Fruit fly (Drosophila melanogaster): ENCODE data around the gene CG15553.

DNA sequence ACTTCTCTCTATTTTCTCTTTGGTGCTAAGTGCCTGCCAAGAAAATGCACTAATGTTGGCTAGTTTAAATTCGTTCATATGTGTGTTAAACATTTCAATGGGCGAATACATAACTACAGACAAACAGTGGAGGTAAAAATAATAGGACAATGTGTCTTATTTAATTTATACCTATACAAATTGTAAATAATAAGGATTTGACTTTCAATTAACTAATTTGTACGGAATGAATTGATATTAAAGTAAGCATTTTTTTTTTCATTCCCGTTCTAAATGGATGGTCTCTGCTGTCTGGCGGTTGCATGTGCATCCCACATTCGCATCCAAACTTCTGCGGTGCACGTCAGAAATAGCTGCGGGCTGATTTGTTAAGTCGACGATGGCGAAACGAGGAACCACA is 46.0 kb upstream of the CG15553 start:
- TF ChIP-seq CG9139 (GFP tag; optimal IDR thresholded peaks at IDR 0.05): no peak
- TF ChIP-seq Met (GFP tag; optimal IDR thresholded peaks at IDR 0.05): no peak
- no peak for TF ChIP-seq CG6808 (GFP tag; optimal IDR thresholded peaks at IDR 0.05)
- no peak for TF ChIP-seq CG31627 (GFP tag; optimal IDR thresholded peaks at IDR 0.05)
- no peak for TF ChIP-seq Eip78C (GFP tag)
- no peak for TF ChIP-seq CG3919 (GFP tag; optimal IDR thresholded peaks at IDR 0.05)
- no peak for TF ChIP-seq ss (GFP tag; optimal IDR thresholded peaks at IDR 0.05)
